Fruit fly (Drosophila melanogaster): ENCODE measurements around the gene CG33509.

DNA sequence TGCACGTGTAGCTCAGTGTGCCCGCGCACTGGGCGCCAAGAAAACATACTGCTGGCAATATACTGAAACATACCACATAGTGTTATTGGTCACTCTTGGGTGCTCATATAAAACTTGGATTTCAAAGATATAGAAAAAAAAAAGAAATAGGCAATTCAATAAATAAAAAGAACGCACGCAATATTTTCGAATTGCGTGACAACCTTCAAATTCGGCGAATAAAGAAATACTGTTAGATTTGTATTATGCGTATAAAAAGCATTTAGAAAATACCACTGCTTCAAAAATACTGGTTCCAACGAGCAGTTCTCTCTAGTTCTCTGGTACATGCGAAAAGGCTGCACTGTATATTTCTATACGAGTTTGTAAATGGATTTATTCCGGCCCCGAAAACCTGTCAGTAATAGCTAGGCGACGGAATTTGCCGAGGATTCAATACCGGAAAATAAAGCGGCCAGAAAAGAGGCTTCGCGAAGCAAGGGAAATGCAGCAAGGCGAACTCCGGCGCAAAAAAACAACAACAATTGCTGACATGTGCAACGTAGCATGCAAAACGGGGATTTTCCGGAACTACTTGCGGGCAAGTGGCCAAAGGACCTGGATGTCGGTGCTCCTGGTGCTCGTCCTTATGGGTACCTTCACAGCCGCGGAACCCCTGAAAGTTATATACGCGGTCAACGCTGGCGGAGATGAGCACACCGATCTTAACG lies 16.2 kb upstream of the CG33509 start, which contains the start of gene CG9257:
- TF ChIP-seq CTCF (optimal IDR thresholded peaks at IDR 0.05): no peak
- TF ChIP-seq CG8478 (optimal IDR thresholded peaks at IDR 0.05): no peak

All from S2 (cell line).